Fruit fly (Drosophila melanogaster): Measurements from ENCODE around the gene He.

DNA sequence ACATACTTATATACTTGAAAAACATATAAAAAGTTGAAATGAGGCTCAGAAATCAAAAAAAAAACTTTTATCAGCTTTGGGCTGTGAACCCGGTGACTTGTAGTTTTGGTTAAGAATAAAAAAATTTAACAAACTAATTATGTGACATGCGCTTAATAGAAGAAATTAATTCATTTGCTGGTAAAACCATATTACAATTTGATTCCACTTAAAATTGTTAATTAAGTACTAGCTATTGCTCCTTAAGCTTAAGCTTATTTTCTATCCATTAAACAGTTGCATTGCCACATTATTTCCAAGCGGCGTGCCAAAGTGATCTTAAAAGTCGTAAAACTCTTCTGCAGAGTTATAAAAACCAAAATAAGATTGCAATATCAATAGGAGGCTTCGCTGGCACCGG is 48.8 kb downstream of the He start:
- TF ChIP-seq h (optimal IDR thresholded peaks at IDR 0.05) (no peak), Sin3A (optimal IDR thresholded peaks at IDR 0.05) (no peak), Myc (optimal IDR thresholded peaks at IDR 0.05) (no peak), ttk (optimal IDR thresholded peaks at IDR 0.05) (no peak)
